Fruit fly (Drosophila melanogaster): Measurements from ENCODE around the gene mRpL14.
A peak's percentile ranks its signal among the peaks of the same experiment; 100 is the strongest.

dm6 chrX:2321900-2322555 is 22.4 kb downstream of the mRpL14 start:
- TF ChIP-seq CG11902 (GFP tag; optimal IDR thresholded peaks at IDR 0.05) (peak; percentile 93), Hr39 (GFP tag; optimal IDR thresholded peaks at IDR 0.05) (peak; percentile 98), fkh (GFP tag; optimal IDR thresholded peaks at IDR 0.05) (peak; percentile 59), OdsH (GFP tag; optimal IDR thresholded peaks at IDR 0.05) (peak; percentile 88), Hr4 (GFP tag; optimal IDR thresholded peaks at IDR 0.05) (peak; percentile 13), Lpt (GFP tag; optimal IDR thresholded peaks at IDR 0.05) (peak; percentile 65), Eip75B (GFP tag; optimal IDR thresholded peaks at IDR 0.05) (peak; percentile 85), CG32006 (GFP tag; optimal IDR thresholded peaks at IDR 0.05) (peak; percentile 45)
